Fruit fly (Drosophila melanogaster) whole organism: ENCODE measurements around the gene E5.

Source experiments
- Dll ChIP-seq: fragments of >200 bp; optimal IDR thresholded peaks from 2 replicates; lab custom pipeline; 2017
- pan ChIP-seq: fragments of >200 bp; optimal IDR thresholded peaks from 2 replicates; lab custom pipeline; 2017
- usp ChIP-seq: fragments of >200 bp; optimal IDR thresholded peaks from 2 replicates; lab custom pipeline; 2017; ENCODE audit warnings: missing biosample characterization, missing genetic modification characterization, mixed read lengths

dm6 chr3R:13843611-13844010 is 31.1 kb downstream of the E5 start:
- TF ChIP-seq pan, result no peak
- TF ChIP-seq usp (GFP tag; lab: Kevin White, UChicago), result no peak
- TF ChIP-seq Dll (lab: Kevin White, UChicago), result no peak
